Comparison of ENCODE assay signal across 4 worm cellular contexts in genomic region chrX:2021558-2021957, ce11.
TF ChIP-seq lines count a peak whose summit lies in the region.

No protein-coding gene starts in this region.

TF ChIP-seq in whole organism, L1 larva, 84 proteins besides CTCF, POLR2A, EP300 and RAD21:
- TF ChIP-seq hlh-4 (tag; optimal IDR thresholded peaks at IDR 0.05; lab: Kevin White, UChicago) (no peak), nhr-76 (tag; optimal IDR thresholded peaks at IDR 0.05; lab: Kevin White, UChicago) (no peak), nhr-71 (tag; optimal IDR thresholded peaks at IDR 0.05; lab: Kevin White, UChicago) (peak; percentile 4), elt-2 (tag; optimal IDR thresholded peaks at IDR 0.05; lab: Kevin White, UChicago) (peak; percentile 51), vab-15 (tag; optimal IDR thresholded peaks at IDR 0.05; lab: Kevin White, UChicago) (no peak), rnt-1 (tag; optimal IDR thresholded peaks at IDR 0.05; lab: Kevin White, UChicago) (no peak), lin-13 (GFP tag; optimal IDR thresholded peaks at IDR 0.05; lab: Kevin White, UChicago) (no peak), mab-9 (GFP tag; IDR thresholded peaks at IDR 0.05; lab: Robert Waterston, UW) (no peak), lin-15B (tag; optimal IDR thresholded peaks at IDR 0.05; lab: Kevin White, UChicago) (no peak), ceh-8 (GFP tag; optimal IDR thresholded peaks at IDR 0.05; lab: Kevin White, UChicago) (no peak), efl-3 (GFP tag; optimal IDR thresholded peaks at IDR 0.05; lab: Kevin White, UChicago) (no peak), unc-130 (tag; optimal IDR thresholded peaks at IDR 0.05; lab: Kevin White, UChicago) (no peak), nhr-90 (tag; optimal IDR thresholded peaks at IDR 0.05; lab: Kevin White, UChicago; ENCODE audit: poor library complexity) (no peak), C04F5.9 (tag; optimal IDR thresholded peaks at IDR 0.05; lab: Kevin White, UChicago) (no peak), aha-1 (tag; optimal IDR thresholded peaks at IDR 0.05; lab: Kevin White, UChicago) (no peak), lin-35 (GFP tag; optimal IDR thresholded peaks at IDR 0.05; lab: Kevin White, UChicago) (peak in 1 of 2 experiments; percentile 31)

TF ChIP-seq in whole organism, L3 larva, 47 proteins besides CTCF, POLR2A, EP300 and RAD21:
- TF ChIP-seq unc-39 (tag; optimal IDR thresholded peaks at IDR 0.05; lab: Kevin White, UChicago), result no peak
- TF ChIP-seq elt-2 (tag; optimal IDR thresholded peaks at IDR 0.05; lab: Kevin White, UChicago), result peak; percentile 46
- no peak for TF ChIP-seq nhr-11 (tag; optimal IDR thresholded peaks at IDR 0.05; lab: Kevin White, UChicago)
- no peak for TF ChIP-seq daf-12 (tag; optimal IDR thresholded peaks at IDR 0.05; lab: Kevin White, UChicago)
- no peak for TF ChIP-seq nhr-237 (tag; optimal IDR thresholded peaks at IDR 0.05; lab: Kevin White, UChicago)
- peak; percentile 24 for TF ChIP-seq pha-4 (tag; optimal IDR thresholded peaks at IDR 0.05; lab: Kevin White, UChicago)
- peak; percentile 34 for TF ChIP-seq pqm-1 (tag; optimal IDR thresholded peaks at IDR 0.05; lab: Kevin White, UChicago)
- TF ChIP-seq lin-39 (tag; optimal IDR thresholded peaks at IDR 0.05; lab: Kevin White, UChicago), result no peak
- TF ChIP-seq nhr-28 (tag; optimal IDR thresholded peaks at IDR 0.05; lab: Kevin White, UChicago), result no peak
TF ChIP-seq in whole organism, L3 larva: peak in this region for 3.

TF ChIP-seq in whole organism, L4 larva, 104 proteins besides CTCF, POLR2A, EP300 and RAD21:
- peak; percentile 29 for TF ChIP-seq dve-1 (tag; optimal IDR thresholded peaks at IDR 0.05; lab: Kevin White, UChicago; ENCODE audit: insufficient read depth)
- TF ChIP-seq Y48G9A.11 (GFP tag; IDR thresholded peaks at IDR 0.05; lab: Robert Waterston, UW), result no peak
- TF ChIP-seq lin-38 (GFP tag; IDR thresholded peaks at IDR 0.05; lab: Robert Waterston, UW), result no peak
- TF ChIP-seq nhr-77 (tag; optimal IDR thresholded peaks at IDR 0.05; lab: Kevin White, UChicago), result peak; percentile 55
- no peak for TF ChIP-seq madf-9 (GFP tag; conservative IDR thresholded peaks at IDR 0.05; lab: Robert Waterston, UW)
- TF ChIP-seq F37D6.2 (tag; optimal IDR thresholded peaks at IDR 0.05; lab: Kevin White, UChicago), result no peak
- no peak for TF ChIP-seq php-3 (GFP tag; IDR thresholded peaks at IDR 0.05; lab: Robert Waterston, UW)
- TF ChIP-seq nhr-11 (tag; optimal IDR thresholded peaks at IDR 0.05; lab: Kevin White, UChicago), result no peak
- peak; percentile 56 for TF ChIP-seq nhr-28 (tag; optimal IDR thresholded peaks at IDR 0.05; lab: Kevin White, UChicago)
- no peak for TF ChIP-seq daf-16 (GFP tag; optimal IDR thresholded peaks at IDR 0.05; lab: Kevin White, UChicago)
- peak; percentile 95 for TF ChIP-seq daf-16 (tag; optimal IDR thresholded peaks at IDR 0.05; lab: Kevin White, UChicago)
- TF ChIP-seq lsy-2 (tag; optimal IDR thresholded peaks at IDR 0.05; lab: Kevin White, UChicago), result no peak
- TF ChIP-seq pqm-1 (tag; optimal IDR thresholded peaks at IDR 0.05; lab: Kevin White, UChicago), result peak; percentile 45
- TF ChIP-seq ama-1 (optimal IDR thresholded peaks at IDR 0.05; lab: Kevin White, UChicago), result no peak

TF ChIP-seq in whole organism, young adult, 124 proteins besides CTCF, POLR2A, EP300 and RAD21:
- TF ChIP-seq F49E8.2 (tag; optimal IDR thresholded peaks at IDR 0.05; lab: Kevin White, UChicago; ENCODE audit: insufficient read depth) (no peak), egrh-3 (GFP tag; IDR thresholded peaks at IDR 0.05; lab: Robert Waterston, UW) (no peak), nhr-80 (tag; optimal IDR thresholded peaks at IDR 0.05; lab: Kevin White, UChicago) (peak; percentile 3)
